Worm (Caenorhabditis elegans) whole organism, mixed stage, embryonic: ENCODE measurements around the gene T03E6.9.

ENCODE experiments used
- M03D4.4 ChIP-seq: sonication (generic microtip); optimal IDR thresholded peaks from 2 replicates; lab custom pipeline; 2017; ENCODE audit warnings: mild to moderate bottlenecking, missing genetic modification characterization, missing compliant biosample characterization
- bed-3 ChIP-seq: fragments of 200-800 bp; sonication (Bioruptor generic); optimal IDR thresholded peaks from 3 replicates; lab custom pipeline; 2018; ENCODE audit warnings: mild to moderate bottlenecking, missing genetic modification characterization, moderate library complexity, missing compliant biosample characterization
- blmp-1 ChIP-seq: fragments of 150-350 bp; optimal IDR thresholded peaks from 2 replicates; lab custom pipeline; 2014; ENCODE audit warnings: missing biosample characterization, missing genetic modification characterization
- ceh-39 ChIP-seq: fragments of 150-350 bp; optimal IDR thresholded peaks from 2 replicates; lab custom pipeline; 2014; ENCODE audit warnings: missing biosample characterization, missing genetic modification characterization
- ceh-43 ChIP-seq: fragments of 200-800 bp; sonication (Bioruptor generic); optimal IDR thresholded peaks from 2 replicates; lab custom pipeline; 2018; ENCODE audit warnings: mild to moderate bottlenecking, missing genetic modification characterization, moderate library complexity, missing compliant biosample characterization
- ceh-83 ChIP-seq: fragments of 200-800 bp; sonication (Bioruptor generic); optimal IDR thresholded peaks from 2 replicates; lab custom pipeline; 2018; ENCODE audit warnings: mild to moderate bottlenecking, missing genetic modification characterization, missing compliant biosample characterization
- ces-1 ChIP-seq: fragments of 150-350 bp; optimal IDR thresholded peaks from 2 replicates; lab custom pipeline; 2014; ENCODE audit warnings: missing biosample characterization, missing genetic modification reagents, missing genetic modification characterization
- cnd-1 ChIP-seq: fragments of 200-800 bp; sonication (Bioruptor generic); optimal IDR thresholded peaks from 2 replicates; lab custom pipeline; 2018; ENCODE audit warnings: mild to moderate bottlenecking, missing genetic modification characterization, missing compliant biosample characterization
- drap-1 ChIP-seq: fragments of 200-800 bp; sonication (Bioruptor generic); optimal IDR thresholded peaks from 3 replicates; lab custom pipeline; 2018; ENCODE audit warnings: mild to moderate bottlenecking, missing genetic modification characterization, missing compliant biosample characterization
- elt-1 ChIP-seq: sonication (generic microtip); optimal IDR thresholded peaks from 2 replicates; lab custom pipeline; 2017; ENCODE audit warnings: missing genetic modification characterization, mild to moderate bottlenecking, missing compliant biosample characterization, antibody characterized with exemption, moderate library complexity, borderline replicate concordance; ENCODE audit not compliant: insufficient read depth
- flh-1 ChIP-seq: fragments of 200-800 bp; sonication (Bioruptor generic); optimal IDR thresholded peaks from 2 replicates; lab custom pipeline; 2018; ENCODE audit warnings: mild to moderate bottlenecking, missing genetic modification characterization, moderate library complexity, missing compliant biosample characterization
- ham-2 ChIP-seq: fragments of 200-800 bp; sonication (Bioruptor generic); optimal IDR thresholded peaks from 2 replicates; lab custom pipeline; 2018; ENCODE audit warnings: mild to moderate bottlenecking, missing genetic modification characterization, missing compliant biosample characterization
- hlh-1 ChIP-seq: fragments of 150-350 bp; optimal IDR thresholded peaks from 2 replicates; lab custom pipeline; 2014; ENCODE audit warnings: missing biosample characterization, missing genetic modification reagents, missing genetic modification characterization
- lin-13 ChIP-seq: fragments of 150-350 bp; optimal IDR thresholded peaks from 2 replicates; lab custom pipeline; 2014; ENCODE audit warnings: missing biosample characterization, missing genetic modification characterization
- lin-32 ChIP-seq: fragments of 200-800 bp; sonication (Bioruptor generic); optimal IDR thresholded peaks from 2 replicates; lab custom pipeline; 2018; ENCODE audit warnings: mild to moderate bottlenecking, missing genetic modification characterization, missing compliant biosample characterization
- lsy-2 ChIP-seq: fragments of 150-350 bp; optimal IDR thresholded peaks from 2 replicates; lab custom pipeline; 2014; ENCODE audit warnings: missing biosample characterization, missing genetic modification characterization
- mab-5 ChIP-seq: fragments of 150-350 bp; optimal IDR thresholded peaks from 2 replicates; lab custom pipeline; 2014; ENCODE audit warnings: missing biosample characterization, missing genetic modification characterization
- mep-1 ChIP-seq: fragments of 150-350 bp; optimal IDR thresholded peaks from 2 replicates; lab custom pipeline; 2017; ENCODE audit warnings: missing biosample characterization, missing genetic modification reagents, missing genetic modification characterization, inconsistent platforms
- mls-2 ChIP-seq: sonication (generic microtip); optimal IDR thresholded peaks from 2 replicates; lab custom pipeline; 2016; ENCODE audit warnings: mild to moderate bottlenecking, missing genetic modification characterization, moderate library complexity, missing compliant biosample characterization
- nhr-12 ChIP-seq: fragments of 150-350 bp; optimal IDR thresholded peaks from 2 replicates; lab custom pipeline; 2014; ENCODE audit warnings: missing biosample characterization, missing genetic modification characterization
- nhr-2 ChIP-seq: fragments of 150-350 bp; optimal IDR thresholded peaks from 2 replicates; lab custom pipeline; 2014; ENCODE audit warnings: missing biosample characterization, missing genetic modification characterization
- nhr-237 ChIP-seq: fragments of 150-350 bp; optimal IDR thresholded peaks from 2 replicates; lab custom pipeline; 2014; ENCODE audit warnings: missing biosample characterization, missing genetic modification characterization
- nhr-28 ChIP-seq: fragments of 150-350 bp; optimal IDR thresholded peaks from 2 replicates; lab custom pipeline; 2014; ENCODE audit warnings: missing biosample characterization, missing genetic modification characterization
- pha-4 ChIP-seq: fragments of 150-350 bp; optimal IDR thresholded peaks from 2 replicates; lab custom pipeline; 2018; ENCODE audit warnings: missing biosample characterization, missing genetic modification reagents, missing genetic modification characterization
- sem-2 ChIP-seq: fragments of 200-800 bp; sonication (Bioruptor generic); optimal IDR thresholded peaks from 2 replicates; lab custom pipeline; 2018; ENCODE audit warnings: mild to moderate bottlenecking, missing genetic modification characterization, missing compliant biosample characterization
- snpc-4 ChIP-seq: fragments of 150-350 bp; optimal IDR thresholded peaks from 2 replicates; lab custom pipeline; 2014; ENCODE audit warnings: missing biosample characterization, missing genetic modification characterization
- sptf-1 ChIP-seq: sonication (generic microtip); optimal IDR thresholded peaks from 2 replicates; lab custom pipeline; 2017; ENCODE audit warnings: mild to moderate bottlenecking, missing genetic modification characterization, moderate library complexity, missing compliant biosample characterization
- tbx-8 ChIP-seq: fragments of 200-800 bp; sonication (Bioruptor generic); optimal IDR thresholded peaks from 2 replicates; lab custom pipeline; 2018; ENCODE audit warnings: mild to moderate bottlenecking, missing genetic modification characterization, moderate library complexity, missing compliant biosample characterization
- unc-120 ChIP-seq: sonication (generic microtip); optimal IDR thresholded peaks from 2 replicates; lab custom pipeline; 2017; ENCODE audit warnings: missing genetic modification characterization, missing compliant biosample characterization; ENCODE audit not compliant: poor library complexity, severe bottlenecking
- unc-62 ChIP-seq: fragments of 150-350 bp; optimal IDR thresholded peaks from 2 replicates; lab custom pipeline; 2014; ENCODE audit warnings: missing biosample characterization, missing genetic modification reagents, missing genetic modification characterization
- zip-8 ChIP-seq: fragments of 150-350 bp; optimal IDR thresholded peaks from 2 replicates; lab custom pipeline; 2014; ENCODE audit warnings: missing biosample characterization, missing genetic modification characterization
- ztf-11 ChIP-seq: fragments of 150-350 bp; optimal IDR thresholded peaks from 2 replicates; lab custom pipeline; 2014; ENCODE audit warnings: missing biosample characterization, missing genetic modification characterization

The T03E6.9 gene

ce11 chrV:16620874-16621273 lies 20.4 kb upstream of the T03E6.9 start, which contains the start of gene Y70C5A.3:
Gene Y70C5A.3, minus strand, starts transcription at chrV:16620923.
- no peak for TF ChIP-seq ceh-43
- TF ChIP-seq ceh-39 = no peak
- no peak for TF ChIP-seq nhr-28
- TF ChIP-seq ham-2 (GFP tag; lab: Kevin White, UChicago) = no peak
- no peak for TF ChIP-seq nhr-2 (tag; lab: Kevin White, UChicago)
- TF ChIP-seq, all 35 proteins: peak for 0

DNA sequence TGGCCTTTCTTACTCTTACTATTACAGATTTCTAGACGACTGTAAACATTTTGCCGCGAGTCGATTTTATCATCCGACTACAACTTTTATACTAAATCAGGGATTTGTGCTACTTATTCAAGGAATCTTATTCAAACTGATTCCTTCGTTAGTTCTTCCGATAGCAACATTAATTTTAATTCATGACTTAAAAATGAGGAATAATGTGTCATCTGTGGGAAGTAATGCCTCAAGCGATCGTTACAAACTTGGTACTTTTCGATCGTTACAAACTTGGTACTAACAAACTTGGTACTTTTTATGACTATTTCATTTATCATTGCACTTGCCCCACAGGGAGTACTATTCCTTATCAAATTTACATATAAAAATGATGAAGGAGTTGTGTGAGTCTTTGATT lies 16.9 kb upstream of the T03E6.9 start, which contains the start of gene Y70C5A.4:
Gene Y70C5A.4 (plus strand): TSS at position 301 of the 400 bp plus-strand sequence.
- TF ChIP-seq ceh-43 (no peak), ceh-83 (GFP tag; lab: Kevin White, UChicago) (no peak), drap-1 (GFP tag; lab: Kevin White, UChicago) (no peak), flh-1 (GFP tag; lab: Kevin White, UChicago) (no peak), unc-62 (GFP tag; lab: Kevin White, UChicago) (no peak), nhr-2 (tag; lab: Kevin White, UChicago) (no peak), cnd-1 (no peak), tbx-8 (no peak), lsy-2 (tag; lab: Kevin White, UChicago) (no peak), ceh-39 (no peak), mab-5 (tag; lab: Kevin White, UChicago) (no peak), nhr-237 (tag; lab: Kevin White, UChicago) (no peak), lin-13 (tag; lab: Kevin White, UChicago) (no peak), sptf-1 (no peak), nhr-28 (no peak), bed-3 (GFP tag; lab: Kevin White, UChicago) (no peak)

DNA sequence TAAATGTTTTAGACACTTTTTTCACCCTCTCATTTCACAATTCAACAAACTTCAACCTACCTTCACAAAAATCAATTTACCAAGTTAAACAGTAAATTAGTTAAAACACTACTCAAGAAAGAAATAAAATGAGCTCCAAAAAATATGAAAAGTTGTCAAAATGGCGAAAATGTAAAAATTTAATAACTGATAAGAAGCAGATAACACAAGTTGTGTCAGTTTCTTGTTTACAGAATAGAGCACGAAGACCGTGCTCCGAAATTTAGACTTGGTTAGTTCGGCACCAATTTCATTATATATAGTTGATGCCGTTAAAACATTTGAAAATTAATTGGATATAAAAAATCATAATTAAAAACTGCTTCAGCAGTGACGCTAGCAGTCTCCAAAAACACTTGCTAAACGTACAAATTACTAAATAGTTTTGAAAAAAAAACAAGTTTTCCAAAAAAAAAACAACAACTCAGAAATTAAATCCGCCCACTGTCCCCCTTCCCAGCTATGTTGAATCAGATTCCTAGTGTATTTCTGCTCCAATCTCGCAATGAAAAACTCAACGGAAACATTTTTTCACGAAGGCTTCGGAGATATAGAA lies 10.4 kb upstream of the T03E6.9 start, which contains the start of gene srw-54:
Gene srw-54 (plus strand): TSS at position 545 of the 595 bp plus-strand sequence.
- TF ChIP-seq mab-5 (tag; lab: Kevin White, UChicago) (no peak), unc-120 (tag; lab: Kevin White, UChicago) (no peak), sem-2 (GFP tag; lab: Kevin White, UChicago) (no peak), flh-1 (GFP tag; lab: Kevin White, UChicago) (no peak), zip-8 (tag; lab: Kevin White, UChicago) (no peak), pha-4 (tag; lab: Kevin White, UChicago) (no peak), ces-1 (no peak), mep-1 (tag; lab: Kevin White, UChicago) (no peak), lin-32 (GFP tag; lab: Kevin White, UChicago) (no peak), nhr-2 (tag; lab: Kevin White, UChicago) (no peak)

DNA sequence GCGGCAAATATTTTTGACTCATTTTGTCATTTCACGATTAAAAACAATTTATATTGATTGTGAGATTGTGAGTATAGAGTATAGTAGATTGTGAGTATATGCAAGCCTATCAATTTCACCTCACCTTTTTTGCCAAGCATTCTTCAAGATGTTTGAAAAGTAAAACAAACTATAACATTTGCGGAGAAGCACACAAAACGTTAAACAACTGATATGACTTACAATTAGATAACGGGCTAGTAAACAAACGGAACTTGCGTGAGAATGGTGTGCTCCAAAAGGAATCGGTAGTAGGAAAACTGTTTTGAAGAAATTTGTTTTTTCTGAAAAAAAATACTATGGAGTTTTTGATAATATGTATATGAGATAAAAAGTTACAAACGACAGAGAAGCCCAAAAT lies 9.6 kb upstream of the T03E6.9 start:
- TF ChIP-seq lin-32 (GFP tag; lab: Kevin White, UChicago) (no peak), mab-5 (tag; lab: Kevin White, UChicago) (no peak), M03D4.4 (tag; lab: Kevin White, UChicago) (no peak), ceh-83 (GFP tag; lab: Kevin White, UChicago) (no peak), ztf-11 (tag; lab: Kevin White, UChicago) (no peak), hlh-1 (tag; lab: Kevin White, UChicago) (no peak), nhr-12 (no peak), mls-2 (tag; lab: Kevin White, UChicago) (no peak), unc-120 (tag; lab: Kevin White, UChicago) (no peak), lsy-2 (tag; lab: Kevin White, UChicago) (no peak), bed-3 (GFP tag; lab: Kevin White, UChicago) (no peak), blmp-1 (no peak), drap-1 (GFP tag; lab: Kevin White, UChicago) (no peak), flh-1 (GFP tag; lab: Kevin White, UChicago) (no peak), tbx-8 (no peak), zip-8 (tag; lab: Kevin White, UChicago) (no peak), ceh-43 (no peak), elt-1 (no peak)
- TF ChIP-seq, all 35 proteins: peak for 0

DNA sequence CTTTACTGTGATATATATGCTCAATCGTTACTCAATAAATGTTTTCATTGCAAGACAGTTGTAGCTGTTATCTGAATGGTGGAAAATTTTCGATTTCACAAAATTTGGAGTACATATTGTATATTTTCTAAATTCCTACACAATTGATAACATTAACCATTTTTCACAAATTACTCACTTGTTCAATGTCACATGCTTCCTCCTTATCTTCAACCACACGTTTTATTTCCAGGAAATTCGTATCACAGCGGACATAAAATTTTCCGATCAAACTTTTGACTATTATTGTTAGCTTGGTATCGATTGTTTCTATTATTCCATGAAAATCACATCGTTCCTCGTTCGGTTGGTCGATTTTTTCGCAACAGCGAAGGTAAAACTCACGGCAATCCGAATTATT lies 8.0 kb upstream of the T03E6.9 start:
- no peak for TF ChIP-seq sem-2 (GFP tag; lab: Kevin White, UChicago)
- no peak for TF ChIP-seq nhr-2 (tag; lab: Kevin White, UChicago)
- no peak for TF ChIP-seq mep-1 (tag; lab: Kevin White, UChicago)
- no peak for TF ChIP-seq drap-1 (GFP tag; lab: Kevin White, UChicago)
- no peak for TF ChIP-seq flh-1 (GFP tag; lab: Kevin White, UChicago)
- TF ChIP-seq snpc-4 = no peak
